Worm (Caenorhabditis elegans) whole organism, L1 larva: ENCODE results near the gene gln-5.

Source experiments
- aly-2 ChIP-seq: fragments of 150-350 bp; optimal IDR thresholded peaks from 2 replicates; lab custom pipeline; 2014; ENCODE audit warnings: missing biosample characterization, missing genetic modification characterization
- ama-1 ChIP-seq: fragments of 150-350 bp; optimal IDR thresholded peaks from 2 replicates; lab custom pipeline; 2014
- ceh-82 ChIP-seq, 3 experiments: fragments of 150-350 bp in 1 of 3; sonication (generic microtip) in 2 of 3; optimal IDR thresholded peaks; 2 replicates each; lab custom pipeline; 2014 to 2017; ENCODE audit warnings: missing biosample characterization in 3 of 3, missing genetic modification characterization in 3 of 3
- fkh-10 ChIP-seq: sonication (generic microtip); optimal IDR thresholded peaks from 2 replicates; lab custom pipeline; 2017; ENCODE audit warnings: missing biosample characterization, missing genetic modification reagents, missing genetic modification characterization
- nhr-11 ChIP-seq: fragments of 150-350 bp; optimal IDR thresholded peaks from 2 replicates; lab custom pipeline; 2014; ENCODE audit warnings: missing biosample characterization, missing genetic modification characterization
- nhr-237 ChIP-seq: fragments of 150-350 bp; optimal IDR thresholded peaks from 2 replicates; lab custom pipeline; 2014; ENCODE audit warnings: missing biosample characterization, missing genetic modification characterization
- nhr-77 ChIP-seq: fragments of 150-350 bp; optimal IDR thresholded peaks from 2 replicates; lab custom pipeline; 2014; ENCODE audit warnings: missing biosample characterization, missing genetic modification characterization
- pqm-1 ChIP-seq: sonication (generic microtip); optimal IDR thresholded peaks from 3 replicates; lab custom pipeline; 2017; ENCODE audit warnings: missing biosample characterization, missing genetic modification characterization
- skn-1 ChIP-seq: fragments of 150-350 bp; optimal IDR thresholded peaks from 2 replicates; lab custom pipeline; 2014; ENCODE audit warnings: missing biosample characterization, missing genetic modification characterization
- snpc-4 ChIP-seq: fragments of 150-350 bp; optimal IDR thresholded peaks from 2 replicates; lab custom pipeline; 2014; ENCODE audit warnings: missing biosample characterization, missing genetic modification characterization
- unc-62 ChIP-seq: fragments of 150-350 bp; optimal IDR thresholded peaks from 2 replicates; lab custom pipeline; 2014; ENCODE audit warnings: missing biosample characterization, missing genetic modification reagents, missing genetic modification characterization
- vab-15 ChIP-seq: sonication (generic microtip); optimal IDR thresholded peaks from 2 replicates; lab custom pipeline; 2017; ENCODE audit warnings: missing genotype, mild to moderate bottlenecking, missing genetic modification characterization, missing compliant biosample characterization
- zag-1 ChIP-seq: fragments of 150-350 bp; optimal IDR thresholded peaks from 2 replicates; lab custom pipeline; 2014; ENCODE audit warnings: missing biosample characterization, missing genetic modification characterization
- ztf-11 ChIP-seq, 2 experiments: sonication (generic microtip); optimal IDR thresholded peaks; 2 replicates each; lab custom pipeline; 2016 to 2017; ENCODE audit warnings: missing genetic modification characterization in 2 of 2, missing biosample characterization in 1 of 2, missing compliant biosample characterization in 1 of 2

ce11 chrIV:17269042-17269441 is 4.4 kb downstream of the gln-5 start, which contains the start of gene atgp-1:
- no peak for TF ChIP-seq nhr-77
- no peak for TF ChIP-seq pqm-1 (tag; lab: Kevin White, UChicago)
- TF ChIP-seq snpc-4 (tag; lab: Kevin White, UChicago), result no peak
- TF ChIP-seq zag-1 (tag; lab: Kevin White, UChicago), result no peak
- TF ChIP-seq aly-2 (tag; lab: Kevin White, UChicago), result no peak
- no peak for TF ChIP-seq ztf-11 (tag; optimal IDR thresholded peaks at IDR 0.05; lab: Kevin White, UChicago)
- TF ChIP-seq ceh-82 (tag; optimal IDR thresholded peaks at IDR 0.05; lab: Kevin White, UChicago), result no peak
- TF ChIP-seq nhr-11 (tag; lab: Kevin White, UChicago), result no peak
- TF ChIP-seq skn-1 (tag; lab: Kevin White, UChicago), result no peak
- no peak for TF ChIP-seq nhr-237 (tag; lab: Kevin White, UChicago)
- no peak for TF ChIP-seq unc-62 (GFP tag; lab: Kevin White, UChicago)
- no peak for TF ChIP-seq fkh-10 (GFP tag; lab: Kevin White, UChicago)
- TF ChIP-seq ama-1, result no peak
- no peak for TF ChIP-seq vab-15 (tag; lab: Kevin White, UChicago)
